Worm (Caenorhabditis elegans) whole organism, L4/young adult: ENCODE data around the gene kin-4.

Experiments used
- W03F9.2 ChIP-seq: fragments of 150-350 bp; optimal IDR thresholded peaks from 2 replicates; lab custom pipeline; 2014; ENCODE audit warnings: missing biosample characterization, missing genetic modification characterization
- dao-5 ChIP-seq: sonication (generic microtip); optimal IDR thresholded peaks from 2 replicates; lab custom pipeline; 2016; ENCODE audit warnings: missing genotype, missing genetic modification characterization, moderate library complexity, missing compliant biosample characterization
- him-1 ChIP-seq: sonication (generic microtip); optimal IDR thresholded peaks from 2 replicates; lab custom pipeline; 2016; ENCODE audit warnings: missing genotype, missing genetic modification reagents, missing genetic modification characterization, missing compliant biosample characterization

DNA sequence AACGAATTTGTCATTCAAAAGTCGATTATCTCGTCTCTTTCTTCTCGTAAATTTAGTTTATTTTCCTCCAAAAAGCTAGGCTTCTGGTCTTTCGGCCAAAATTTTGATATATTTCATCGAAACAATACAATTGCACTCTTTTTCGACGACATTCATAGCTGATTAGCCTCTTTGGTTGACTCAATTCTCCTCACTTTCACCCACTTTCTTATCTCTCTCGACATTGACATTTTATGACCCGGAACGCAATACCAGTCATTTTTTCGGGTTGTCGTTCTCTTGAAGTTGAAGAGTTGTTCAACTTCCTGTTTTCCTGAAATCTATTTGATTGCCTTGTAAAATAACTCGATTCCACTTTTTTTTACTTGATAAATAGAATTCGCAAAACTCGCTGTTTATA lies 9.0 kb downstream of the kin-4 start:
- TF ChIP-seq dao-5 (tag; lab: Kevin White, UChicago) (no peak), him-1 (tag; lab: Kevin White, UChicago) (no peak), W03F9.2 (tag; lab: Kevin White, UChicago) (no peak)
